Fruit fly (Drosophila melanogaster): ENCODE data around the gene dop.

DNA sequence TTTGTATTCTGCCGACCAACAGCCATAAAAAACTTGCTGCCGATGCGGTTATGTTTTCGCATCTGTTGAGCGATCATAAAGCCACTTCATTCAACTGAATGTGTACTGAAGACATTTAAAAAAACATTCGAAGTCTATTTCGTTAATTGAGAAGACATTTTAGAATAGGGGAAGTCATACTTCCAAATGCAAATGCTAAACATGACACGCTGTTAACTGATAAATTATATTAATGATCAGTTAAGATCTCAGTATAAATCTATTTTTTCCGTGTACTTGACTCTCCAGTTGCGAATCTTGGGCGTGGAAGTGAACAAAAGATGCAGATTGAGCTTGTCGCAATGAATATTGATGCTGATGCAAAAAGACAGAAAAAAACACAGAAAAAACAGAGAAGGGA is 30.2 kb downstream of the dop start:
- TF ChIP-seq dmrt93B (GFP tag; optimal IDR thresholded peaks at IDR 0.05) (no peak), rgr (GFP tag; optimal IDR thresholded peaks at IDR 0.05) (no peak), Rel (GFP tag; optimal IDR thresholded peaks at IDR 0.05) (no peak), Rel (tag; optimal IDR thresholded peaks at IDR 0.05) (no peak)
